Fruit fly (Drosophila melanogaster): ENCODE measurements around the gene Chc.

- no peak for TF ChIP-seq luna (GFP tag; optimal IDR thresholded peaks at IDR 0.05)
- TF ChIP-seq CG15696 (tag; optimal IDR thresholded peaks at IDR 0.05): no peak
- TF ChIP-seq CG4404 (GFP tag; IDR thresholded peaks at IDR 0.05): no peak
- no peak for TF ChIP-seq sug (tag; optimal IDR thresholded peaks at IDR 0.05)
- no peak for TF ChIP-seq Antp (GFP tag; optimal IDR thresholded peaks at IDR 0.05)
- TF ChIP-seq CG11504 (tag; optimal IDR thresholded peaks at IDR 0.05): no peak
- no peak for TF ChIP-seq Stat92E (GFP tag; optimal IDR thresholded peaks at IDR 0.05)
- TF ChIP-seq Spps (tag; optimal IDR thresholded peaks at IDR 0.05): no peak
- no peak for TF ChIP-seq PHDP (tag; optimal IDR thresholded peaks at IDR 0.05)
- TF ChIP-seq CG9932 (GFP tag; IDR thresholded peaks at IDR 0.05): no peak
Observed at dm6 chrX:15859387-15859786, 24.1 kb upstream of the Chc start, which contains the start of gene AlkB.

Measured in whole organism, embryonic.